Fruit fly (Drosophila melanogaster) Kc167 (cell line): ENCODE measurements around the gene dbf.

Experiments used
- Sin3A ChIP-seq: fragments of >200 bp; optimal IDR thresholded peaks from 2 replicates; lab custom pipeline; 2018; ENCODE audit warnings: missing external identifiers
- h ChIP-seq: fragments of >200 bp; optimal IDR thresholded peaks from 3 replicates; lab custom pipeline; 2018; ENCODE audit warnings: missing external identifiers
- psq ChIP-seq: fragments of >200 bp; optimal IDR thresholded peaks from 2 replicates; lab custom pipeline; 2017; ENCODE audit warnings: missing external identifiers

DNA sequence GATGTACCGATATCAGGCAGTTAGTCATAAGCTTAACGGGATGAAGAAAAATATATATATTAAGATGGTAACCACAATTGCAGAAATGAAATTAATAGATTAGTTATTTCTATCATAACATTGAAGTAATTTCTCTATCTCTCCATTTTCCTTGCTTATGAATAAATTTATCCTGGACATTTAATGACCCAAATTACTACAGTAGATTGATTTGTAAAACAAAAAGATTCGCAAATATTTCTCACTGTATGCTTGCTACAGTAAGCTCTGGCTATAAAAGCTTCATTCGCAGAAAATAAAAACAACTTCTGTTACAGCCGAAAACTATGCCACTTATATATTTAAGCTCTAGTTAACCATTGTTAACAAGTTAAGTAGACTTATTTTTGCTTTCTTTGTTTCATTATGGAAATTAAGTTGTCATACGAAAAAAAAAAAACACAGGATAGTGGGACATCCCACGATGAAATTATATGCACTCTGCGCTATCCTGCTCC lies 29.2 kb downstream of the dbf start, which contains the start of gene CG17105:
- no peak for TF ChIP-seq h
- no peak for TF ChIP-seq Sin3A (lab: Kevin White, UChicago)
- TF ChIP-seq psq (lab: Kevin White, UChicago): no peak
